Worm (Caenorhabditis elegans) whole organism, young adult: ENCODE results near the gene nol-6.

Experiments
- B0019.2 ChIP-seq: fragments of 200-800 bp; sonication (Bioruptor generic); conservative IDR thresholded peaks from 2 replicates; pipeline ENCODE4 v1.3.6; 2022; ENCODE audit warnings: missing genetic modification reagents, missing genetic modification characterization, missing compliant biosample characterization
- B0035.1 ChIP-seq: sonication (generic microtip); optimal IDR thresholded peaks from 2 replicates; lab custom pipeline; 2016; ENCODE audit warnings: missing genetic modification characterization, mild to moderate bottlenecking, missing compliant biosample characterization, missing genotype, missing genetic modification reagents
- F33H1.4 ChIP-seq: fragments of 200-800 bp; sonication (Bioruptor generic); IDR thresholded peaks from 2 replicates; pipeline ENCODE4 v1.3.6; 2022; ENCODE audit warnings: missing genetic modification reagents, missing genetic modification characterization, missing compliant biosample characterization
- F49E8.2 ChIP-seq: sonication (generic microtip); optimal IDR thresholded peaks from 3 replicates; lab custom pipeline; 2017; ENCODE audit warnings: missing genetic modification characterization, mild to moderate bottlenecking, missing compliant biosample characterization, antibody characterized with exemption, moderate library complexity; ENCODE audit not compliant: insufficient read depth
- dpl-1 ChIP-seq: fragments of 150-350 bp; optimal IDR thresholded peaks from 2 replicates; lab custom pipeline; 2014; ENCODE audit warnings: missing biosample characterization, missing genetic modification reagents, missing genetic modification characterization
- ekl-4 ChIP-seq: fragments of 200-800 bp; sonication (Bioruptor generic); IDR thresholded peaks from 2 replicates; pipeline ENCODE4 v1.3.6; 2022; ENCODE audit warnings: missing genetic modification reagents, missing genetic modification characterization, missing compliant biosample characterization
- ets-4 ChIP-seq: fragments of 200-800 bp; sonication (Bioruptor generic); optimal IDR thresholded peaks from 2 replicates; lab custom pipeline; 2018; ENCODE audit warnings: mild to moderate bottlenecking, missing genetic modification characterization, missing compliant biosample characterization
- lsy-27 ChIP-seq: sonication (generic microtip); optimal IDR thresholded peaks from 2 replicates; lab custom pipeline; 2017; ENCODE audit warnings: missing genetic modification characterization, mild to moderate bottlenecking, missing compliant biosample characterization, antibody characterized with exemption, missing genotype, borderline replicate concordance; ENCODE audit not compliant: insufficient read depth
- nhr-80 ChIP-seq: sonication (generic microtip); optimal IDR thresholded peaks from 2 replicates; lab custom pipeline; 2016; ENCODE audit warnings: missing genetic modification characterization, missing compliant biosample characterization
- rec-8 ChIP-seq, 2 experiments: sonication (generic microtip); optimal IDR thresholded peaks; 2 replicates each; lab custom pipeline; 2016; ENCODE audit warnings: mild to moderate bottlenecking in 2 of 2, missing genetic modification characterization in 2 of 2, missing genetic modification reagents in 2 of 2, missing genotype in 2 of 2, missing biosample characterization in 1 of 2, missing compliant biosample characterization in 1 of 2, moderate library complexity in 1 of 2
- snpc-4 ChIP-seq, 5 experiments: fragments of 150-350 bp in 1 of 5; sonication (generic microtip) in 4 of 5; optimal IDR thresholded peaks; 2 replicates each; lab custom pipeline; 2014 to 2018; ENCODE audit warnings: missing genetic modification characterization in 5 of 5, missing biosample characterization in 3 of 5, antibody characterized with exemption in 2 of 5, mild to moderate bottlenecking in 2 of 5, missing compliant biosample characterization in 2 of 5, missing genotype in 2 of 5, moderate library complexity in 2 of 5, missing genetic modification reagents in 1 of 5
- unc-130 ChIP-seq: sonication (generic microtip); optimal IDR thresholded peaks from 2 replicates; lab custom pipeline; 2016; ENCODE audit warnings: missing genetic modification reagents, missing genetic modification characterization, missing compliant biosample characterization
- unc-62 ChIP-seq: fragments of 150-350 bp; optimal IDR thresholded peaks from 2 replicates; lab custom pipeline; 2014; ENCODE audit warnings: missing biosample characterization, missing genetic modification reagents, missing genetic modification characterization
- ztf-22 ChIP-seq: fragments of 200-800 bp; sonication (Bioruptor generic); optimal IDR thresholded peaks from 2 replicates; lab custom pipeline; 2018; ENCODE audit warnings: mild to moderate bottlenecking, missing genetic modification characterization, moderate library complexity, missing compliant biosample characterization

- TF ChIP-seq B0019.2 (GFP tag; lab: Robert Waterston, UW): no peak
- TF ChIP-seq unc-62 (GFP tag; lab: Kevin White, UChicago): no peak
- TF ChIP-seq F49E8.2 (tag; lab: Kevin White, UChicago): no peak
- no peak for TF ChIP-seq ets-4 (GFP tag; lab: Kevin White, UChicago)
- no peak for TF ChIP-seq dpl-1 (GFP tag; lab: Kevin White, UChicago)
- TF ChIP-seq rec-8 (tag; optimal IDR thresholded peaks at IDR 0.05; lab: Kevin White, UChicago): no peak
- no peak for TF ChIP-seq unc-130 (GFP tag; lab: Kevin White, UChicago)
- TF ChIP-seq ztf-22 (GFP tag; lab: Kevin White, UChicago): no peak
- no peak for TF ChIP-seq nhr-80 (tag; lab: Kevin White, UChicago)
- TF ChIP-seq lsy-27 (tag; lab: Kevin White, UChicago): no peak
- TF ChIP-seq F33H1.4 (GFP tag; lab: Robert Waterston, UW): no peak
- no peak for TF ChIP-seq ekl-4
- no peak for TF ChIP-seq snpc-4 (GFP tag; optimal IDR thresholded peaks at IDR 0.05; lab: Kevin White, UChicago)
- TF ChIP-seq snpc-4 (tag; optimal IDR thresholded peaks at IDR 0.05; lab: Kevin White, UChicago): no peak
- no peak for TF ChIP-seq B0035.1 (tag; lab: Kevin White, UChicago)
Observed at ce11 chrII:1470515-1470966, 33.2 kb upstream of the nol-6 start, which contains the start of gene H17B01.2.
